Worm (Caenorhabditis elegans) whole organism, L4 larva: Measurements from ENCODE around the gene lgc-33.

ENCODE experiments used
- F26F4.8 ChIP-seq: fragments of 200-800 bp; sonication (Bioruptor generic); conservative IDR thresholded peaks from 2 replicates; pipeline ENCODE4 v1.3.6; 2022; ENCODE audit warnings: missing genetic modification characterization, missing compliant biosample characterization
- T20F7.1 ChIP-seq: fragments of 200-800 bp; sonication (Bioruptor generic); optimal IDR thresholded peaks from 2 replicates; lab custom pipeline; 2018; ENCODE audit warnings: mild to moderate bottlenecking, missing genetic modification characterization, missing compliant biosample characterization
- Y105C5A.15 ChIP-seq: fragments of 200-800 bp; sonication (Bioruptor generic); IDR thresholded peaks from 2 replicates; pipeline ENCODE4 v1.3.6; 2022; ENCODE audit warnings: missing genetic modification characterization, missing compliant biosample characterization
- Y5F2A.4 ChIP-seq: fragments of 200-800 bp; sonication (Bioruptor generic); optimal IDR thresholded peaks from 2 replicates; lab custom pipeline; 2018; ENCODE audit warnings: mild to moderate bottlenecking, missing genetic modification characterization, missing compliant biosample characterization
- aha-1 ChIP-seq: fragments of 150-350 bp; peaks from one replicate; lab custom pipeline; 2014; ENCODE audit warnings: missing biosample characterization, missing genetic modification characterization
- ama-1 ChIP-seq: fragments of 150-350 bp; optimal IDR thresholded peaks from 2 replicates; lab custom pipeline; 2014; ENCODE audit warnings: inconsistent platforms, mixed read lengths
- attf-4 ChIP-seq: sonication (generic microtip); optimal IDR thresholded peaks from 3 replicates; lab custom pipeline; 2017; ENCODE audit warnings: missing biosample characterization, missing genetic modification characterization
- ceh-20 ChIP-seq: fragments of 200-800 bp; sonication (Bioruptor generic); IDR thresholded peaks from 2 replicates; pipeline ENCODE4 v1.3.6; 2022; ENCODE audit warnings: missing genetic modification reagents, missing genetic modification characterization, missing compliant biosample characterization
- ces-1 ChIP-seq: fragments of 150-350 bp; sonication (generic microtip); optimal IDR thresholded peaks from 4 replicates; lab custom pipeline; 2014; ENCODE audit warnings: missing biosample characterization, missing genetic modification reagents, missing genetic modification characterization
- ctbp-1 ChIP-seq: fragments of 200-800 bp; sonication (Bioruptor generic); IDR thresholded peaks from 2 replicates; pipeline ENCODE4 v1.3.6; 2022; ENCODE audit warnings: missing genetic modification reagents, missing genetic modification characterization, missing compliant biosample characterization
- daf-12 ChIP-seq: fragments of 150-350 bp; optimal IDR thresholded peaks from 2 replicates; lab custom pipeline; 2014; ENCODE audit warnings: missing biosample characterization, missing genetic modification reagents, missing genetic modification characterization
- daf-16 ChIP-seq, 3 experiments: sonication (generic microtip); optimal IDR thresholded peaks; 2 replicates each; lab custom pipeline; 2016 to 2017; ENCODE audit warnings: missing genetic modification characterization in 3 of 3, missing genetic modification reagents in 3 of 3, mild to moderate bottlenecking in 2 of 3, missing compliant biosample characterization in 2 of 3, missing biosample characterization in 1 of 3, moderate library complexity in 1 of 3
- dmd-9 ChIP-seq: fragments of 200-800 bp; sonication (Bioruptor generic); IDR thresholded peaks from 2 replicates; pipeline ENCODE4 v1.3.6; 2022; ENCODE audit warnings: missing genetic modification reagents, missing genetic modification characterization, missing compliant biosample characterization
- dpl-1 ChIP-seq: fragments of 150-350 bp; optimal IDR thresholded peaks from 2 replicates; lab custom pipeline; 2014; ENCODE audit warnings: missing biosample characterization, missing genetic modification reagents, missing genetic modification characterization
- duxl-1 ChIP-seq: sonication (generic microtip); optimal IDR thresholded peaks from 2 replicates; lab custom pipeline; 2016; ENCODE audit warnings: mild to moderate bottlenecking, missing genetic modification characterization, moderate library complexity, missing compliant biosample characterization; ENCODE audit not compliant: poor library complexity
- egl-27 ChIP-seq: sonication (generic microtip); optimal IDR thresholded peaks from 3 replicates; lab custom pipeline; 2017; ENCODE audit warnings: missing biosample characterization, missing genetic modification reagents, missing genetic modification characterization
- egl-43 ChIP-seq: fragments of 200-800 bp; sonication (Bioruptor generic); IDR thresholded peaks from 2 replicates; pipeline ENCODE4 v1.3.6; 2022; ENCODE audit warnings: missing genetic modification reagents, missing genetic modification characterization, missing compliant biosample characterization
- fkh-10 ChIP-seq: fragments of 150-350 bp; optimal IDR thresholded peaks from 2 replicates; lab custom pipeline; 2014; ENCODE audit warnings: missing biosample characterization, missing genetic modification reagents, missing genetic modification characterization
- gei-8 ChIP-seq: fragments of 200-800 bp; sonication (Bioruptor generic); optimal IDR thresholded peaks from 2 replicates; lab custom pipeline; 2018; ENCODE audit warnings: mild to moderate bottlenecking, missing genetic modification characterization, missing compliant biosample characterization
- hif-1 ChIP-seq, 2 experiments: sonication (generic microtip); optimal IDR thresholded peaks; 2 replicates each; lab custom pipeline; 2016 to 2017; ENCODE audit warnings: missing compliant biosample characterization in 2 of 2, missing genetic modification characterization in 2 of 2, missing genetic modification reagents in 2 of 2, missing genotype in 2 of 2, mild to moderate bottlenecking in 1 of 2
- hlh-11 ChIP-seq: fragments of 200-800 bp; sonication (Bioruptor generic); optimal IDR thresholded peaks from 2 replicates; lab custom pipeline; 2018; ENCODE audit warnings: mild to moderate bottlenecking, missing genetic modification characterization, missing compliant biosample characterization
- hlh-30 ChIP-seq: sonication (generic microtip); optimal IDR thresholded peaks from 2 replicates; lab custom pipeline; 2017; ENCODE audit warnings: antibody characterized with exemption, mild to moderate bottlenecking, missing genetic modification characterization, missing compliant biosample characterization; ENCODE audit not compliant: insufficient read depth
- lim-7 ChIP-seq: fragments of 200-800 bp; sonication (Bioruptor generic); IDR thresholded peaks from 2 replicates; pipeline ENCODE4 v1.3.6; 2022; ENCODE audit warnings: missing genetic modification characterization, missing compliant biosample characterization
- lin-1 ChIP-seq: fragments of 200-800 bp; sonication (Bioruptor generic); IDR thresholded peaks from 2 replicates; pipeline ENCODE4 v1.3.6; 2022; ENCODE audit warnings: missing genetic modification reagents, missing genetic modification characterization, missing compliant biosample characterization
- lin-13 ChIP-seq: fragments of 150-350 bp; optimal IDR thresholded peaks from 2 replicates; lab custom pipeline; 2014; ENCODE audit warnings: missing biosample characterization, missing genetic modification reagents, missing genetic modification characterization
- lin-15B ChIP-seq: fragments of 150-350 bp; sonication (generic microtip); optimal IDR thresholded peaks from 3 replicates; lab custom pipeline; 2014; ENCODE audit warnings: missing biosample characterization, missing genetic modification characterization
- lsy-2 ChIP-seq, 2 experiments: fragments of 150-350 bp in 1 of 2; sonication (generic microtip) in 1 of 2; optimal IDR thresholded peaks; 2 replicates each; lab custom pipeline; 2014 to 2017; ENCODE audit warnings: missing biosample characterization in 2 of 2, missing genetic modification characterization in 2 of 2
- madf-9 ChIP-seq: fragments of 200-800 bp; sonication (Bioruptor generic); conservative IDR thresholded peaks from 2 replicates; pipeline ENCODE4 v1.3.6; 2022; ENCODE audit warnings: missing genetic modification reagents, missing genetic modification characterization, missing compliant biosample characterization
- mdl-1 ChIP-seq, 2 experiments: fragments of 150-350 bp in 1 of 2; sonication (generic microtip) in 1 of 2; optimal IDR thresholded peaks; 2 replicates each; lab custom pipeline; 2014 to 2017; ENCODE audit warnings: missing biosample characterization in 2 of 2, missing genetic modification characterization in 2 of 2
- mep-1 ChIP-seq: fragments of 150-350 bp; sonication (generic microtip); optimal IDR thresholded peaks from 3 replicates; lab custom pipeline; 2014; ENCODE audit warnings: missing biosample characterization, missing genetic modification characterization
- mxl-3 ChIP-seq: fragments of 200-800 bp; sonication (Bioruptor generic); optimal IDR thresholded peaks from 2 replicates; lab custom pipeline; 2018; ENCODE audit warnings: mild to moderate bottlenecking, missing genetic modification characterization, missing compliant biosample characterization
- nhr-28 ChIP-seq: fragments of 150-350 bp; optimal IDR thresholded peaks from 2 replicates; lab custom pipeline; 2014; ENCODE audit warnings: missing biosample characterization, missing genetic modification characterization
- nhr-48 ChIP-seq: sonication (generic microtip); optimal IDR thresholded peaks from 2 replicates; lab custom pipeline; 2016; ENCODE audit warnings: mild to moderate bottlenecking, missing genetic modification characterization, missing compliant biosample characterization
- nhr-6 ChIP-seq: fragments of 150-350 bp; optimal IDR thresholded peaks from 2 replicates; lab custom pipeline; 2014; ENCODE audit warnings: missing biosample characterization, missing genetic modification characterization
- saeg-2 ChIP-seq: fragments of 200-800 bp; sonication (Bioruptor generic); IDR thresholded peaks from 2 replicates; pipeline ENCODE4 v1.3.6; 2022; ENCODE audit warnings: missing genetic modification reagents, missing genetic modification characterization, missing compliant biosample characterization
- snpc-1.2 ChIP-seq: fragments of 200-800 bp; sonication (Bioruptor generic); IDR thresholded peaks from 2 replicates; pipeline ENCODE4 v1.3.6; 2022; ENCODE audit warnings: missing genetic modification reagents, missing genetic modification characterization, missing compliant biosample characterization
- spr-3 ChIP-seq: fragments of 200-800 bp; sonication (Bioruptor generic); optimal IDR thresholded peaks from 2 replicates; lab custom pipeline; 2018; ENCODE audit warnings: mild to moderate bottlenecking, missing genetic modification characterization, missing compliant biosample characterization
- unc-130 ChIP-seq: sonication (generic microtip); optimal IDR thresholded peaks from 2 replicates; lab custom pipeline; 2016; ENCODE audit warnings: missing genetic modification reagents, missing genetic modification characterization, missing compliant biosample characterization
- unc-62 ChIP-seq, 3 experiments: fragments of 150-350 bp in 1 of 3; sonication (generic microtip); optimal IDR thresholded peaks in 2 of 3; peaks in 1 of 3; 1 replicate in 1 of 3; 2 replicates in 2 of 3; lab custom pipeline; 2014 to 2017; ENCODE audit warnings: missing biosample characterization in 3 of 3, missing genetic modification characterization in 3 of 3, missing genetic modification reagents in 3 of 3, missing genotype in 1 of 3
- vab-7 ChIP-seq: fragments of 200-800 bp; sonication (Bioruptor generic); IDR thresholded peaks from 2 replicates; pipeline ENCODE4 v1.3.6; 2022; ENCODE audit warnings: missing genetic modification reagents, missing genetic modification characterization, missing compliant biosample characterization

The lgc-33 gene

ce11 chrIV:828427-828826 is 16.9 kb upstream of the lgc-33 start (continued):
- TF ChIP-seq ama-1 (lab: Kevin White, UChicago): peak; percentile 42
- peak; percentile 18 for TF ChIP-seq nhr-6 (tag; lab: Kevin White, UChicago)
- no peak for TF ChIP-seq vab-7 (GFP tag; lab: Robert Waterston, UW)
- peak; percentile 66 to 99 for TF ChIP-seq hif-1 (tag; optimal IDR thresholded peaks at IDR 0.05; lab: Kevin White, UChicago)
- peak; percentile 24 for TF ChIP-seq T20F7.1 (GFP tag; lab: Kevin White, UChicago)
- no peak for TF ChIP-seq ctbp-1 (GFP tag; lab: Robert Waterston, UW)
- peak; percentile 60 for TF ChIP-seq dpl-1
- peak; percentile 42 for TF ChIP-seq fkh-10 (GFP tag; lab: Kevin White, UChicago)
- TF ChIP-seq mep-1: peak; percentile 73
- no peak for TF ChIP-seq dmd-9 (GFP tag; lab: Robert Waterston, UW)
- TF ChIP-seq aha-1 (tag; lab: Kevin White, UChicago): peak; percentile 100
- TF ChIP-seq duxl-1 (tag; lab: Kevin White, UChicago): no peak

ce11 chrIV:829107-829506 is 16.2 kb upstream of the lgc-33 start:
- TF ChIP-seq lin-1 (GFP tag; lab: Robert Waterston, UW) (no peak), hlh-30 (tag; lab: Kevin White, UChicago) (peak; percentile 60), daf-16 (GFP tag; optimal IDR thresholded peaks at IDR 0.05; lab: Kevin White, UChicago) (no peak), daf-16 (tag; optimal IDR thresholded peaks at IDR 0.05; lab: Kevin White, UChicago) (peak; percentile 32), ceh-20 (GFP tag; lab: Robert Waterston, UW) (no peak), madf-9 (no peak)

- TF ChIP-seq egl-27 (no peak), saeg-2 (no peak), lim-7 (GFP tag; lab: Robert Waterston, UW) (no peak), ces-1 (GFP tag; lab: Kevin White, UChicago) (no peak), dpl-1 (no peak), unc-62 (GFP tag; optimal IDR thresholded peaks at IDR 0.05 in 1 of 2; lab: Kevin White, UChicago) (no peak), unc-62 (tag; optimal IDR thresholded peaks at IDR 0.05; lab: Kevin White, UChicago) (no peak), duxl-1 (tag; lab: Kevin White, UChicago) (no peak), fkh-10 (GFP tag; lab: Kevin White, UChicago) (no peak), unc-130 (GFP tag; lab: Kevin White, UChicago) (no peak), lin-15B (no peak), gei-8 (no peak), attf-4 (tag; lab: Kevin White, UChicago) (no peak)
These were observed 15.6 kb upstream of the lgc-33 start for ce11 chrIV:829691-830090.

ce11 chrIV:830262-830960 is 14.9 kb upstream of the lgc-33 start:
- TF ChIP-seq Y5F2A.4 (GFP tag; lab: Kevin White, UChicago): no peak
- TF ChIP-seq aha-1 (tag; lab: Kevin White, UChicago): peak; percentile 93
- TF ChIP-seq, all 104 proteins: peak for 1

- TF ChIP-seq nhr-28 (tag; lab: Kevin White, UChicago): no peak
- TF ChIP-seq Y105C5A.15: no peak
- TF ChIP-seq spr-3 (GFP tag; lab: Kevin White, UChicago): no peak
- no peak for TF ChIP-seq lsy-2 (tag; optimal IDR thresholded peaks at IDR 0.05; lab: Kevin White, UChicago)
- no peak for TF ChIP-seq daf-16 (GFP tag; optimal IDR thresholded peaks at IDR 0.05; lab: Kevin White, UChicago)
- no peak for TF ChIP-seq daf-16 (tag; optimal IDR thresholded peaks at IDR 0.05; lab: Kevin White, UChicago)
- no peak for TF ChIP-seq nhr-48 (tag; lab: Kevin White, UChicago)
- TF ChIP-seq F26F4.8: no peak
- TF ChIP-seq lin-13: no peak
- no peak for TF ChIP-seq snpc-1.2 (GFP tag; lab: Robert Waterston, UW)
- no peak for TF ChIP-seq daf-12
- TF ChIP-seq ces-1 (GFP tag; lab: Kevin White, UChicago): no peak
- TF ChIP-seq mdl-1 (tag; optimal IDR thresholded peaks at IDR 0.05; lab: Kevin White, UChicago): no peak
- TF ChIP-seq mxl-3 (GFP tag; lab: Kevin White, UChicago): no peak
- TF ChIP-seq hlh-11: no peak
- no peak for TF ChIP-seq egl-43 (GFP tag; lab: Robert Waterston, UW)
These were observed 13.4 kb upstream of the lgc-33 start, which contains the start of the genes madf-1 and Y55F3BR.10 for ce11 chrIV:831796-832486. Gene madf-1 (minus strand): TSS chrIV:831896. Gene Y55F3BR.10 (plus strand): TSS chrIV:832436.
